Fruit fly (Drosophila melanogaster) whole organism, prepupa: ENCODE measurements around the gene bigmax.
A peak's percentile ranks its signal among the peaks of the same experiment; 100 is the strongest.

ENCODE experiments used
- Blimp-1 ChIP-seq: fragments of 200-800 bp; sonication (Bioruptor generic); optimal IDR thresholded peaks from 3 replicates; lab custom pipeline; 2017; ENCODE audit warnings: missing biosample characterization, missing genetic modification characterization, mild to moderate bottlenecking, moderate library complexity, missing genetic modification reagents
- CG10669 ChIP-seq: fragments of 200-800 bp; sonication (Bioruptor generic); optimal IDR thresholded peaks from 3 replicates; lab custom pipeline; 2018; ENCODE audit warnings: missing biosample characterization, mild to moderate bottlenecking, missing genetic modification characterization, moderate library complexity
- CG11294 ChIP-seq: fragments of 200-800 bp; sonication (Bioruptor generic); IDR thresholded peaks from 2 replicates; pipeline ENCODE4 v1.3.6; 2022; ENCODE audit warnings: missing biosample characterization, missing genetic modification characterization
- CG11762 ChIP-seq: fragments of 200-800 bp; sonication (Bioruptor generic); optimal IDR thresholded peaks from 3 replicates; lab custom pipeline; 2016; ENCODE audit warnings: missing biosample characterization, missing genetic modification characterization; ENCODE audit not compliant: insufficient read depth
- CG11902 ChIP-seq: fragments of 200-800 bp; sonication (Bioruptor generic); optimal IDR thresholded peaks from 3 replicates; lab custom pipeline; 2016; ENCODE audit warnings: missing biosample characterization, missing genetic modification characterization
- CG15336 ChIP-seq: fragments of 200-800 bp; sonication (Bioruptor generic); IDR thresholded peaks from 2 replicates; pipeline ENCODE4 v1.3.6; 2022; ENCODE audit warnings: missing biosample characterization, missing genetic modification characterization
- CG1621 ChIP-seq: fragments of 200-800 bp; sonication (Bioruptor generic); optimal IDR thresholded peaks from 3 replicates; lab custom pipeline; 2018; ENCODE audit warnings: missing biosample characterization, mild to moderate bottlenecking, missing genetic modification characterization
- CG16779 ChIP-seq: fragments of 200-800 bp; sonication (Bioruptor generic); optimal IDR thresholded peaks from 3 replicates; lab custom pipeline; 2017; ENCODE audit warnings: missing biosample characterization, mild to moderate bottlenecking, missing genetic modification characterization
- CG3032 ChIP-seq: fragments of 200-800 bp; optimal IDR thresholded peaks from 2 replicates; lab custom pipeline; 2019; ENCODE audit warnings: missing biosample characterization, mild to moderate bottlenecking, missing genetic modification characterization, moderate library complexity
- CG31627 ChIP-seq: fragments of 200-800 bp; sonication (Bioruptor generic); optimal IDR thresholded peaks from 3 replicates; lab custom pipeline; 2016; ENCODE audit warnings: missing biosample characterization, missing genetic modification characterization
- CG3919 ChIP-seq: fragments of 200-800 bp; sonication (Bioruptor generic); optimal IDR thresholded peaks from 3 replicates; lab custom pipeline; 2016; ENCODE audit warnings: missing biosample characterization, missing genetic modification characterization
- CG4318 ChIP-seq: fragments of 200-800 bp; sonication (Bioruptor generic); optimal IDR thresholded peaks from 3 replicates; lab custom pipeline; 2017; ENCODE audit warnings: missing biosample characterization, mild to moderate bottlenecking, missing genetic modification characterization
- CG6163 ChIP-seq: fragments of 200-800 bp; sonication (Bioruptor generic); IDR thresholded peaks from 3 replicates; pipeline ENCODE4 v1.3.6; 2022; ENCODE audit warnings: missing biosample characterization, missing genetic modification characterization
- CG6808 ChIP-seq: fragments of 200-800 bp; sonication (Bioruptor generic); optimal IDR thresholded peaks from 3 replicates; lab custom pipeline; 2017; ENCODE audit warnings: missing biosample characterization, missing genetic modification characterization, mild to moderate bottlenecking, moderate library complexity, missing genetic modification reagents
- CG8119 ChIP-seq: fragments of 200-800 bp; sonication (Bioruptor generic); IDR thresholded peaks from 3 replicates; pipeline ENCODE4 v1.3.6; 2022; ENCODE audit warnings: missing biosample characterization, missing genetic modification characterization
- Eip75B ChIP-seq: fragments of 200-800 bp; sonication (Bioruptor generic); optimal IDR thresholded peaks from 3 replicates; lab custom pipeline; 2016; ENCODE audit warnings: missing biosample characterization, missing genetic modification characterization
- Eip93F ChIP-seq: fragments of 200-800 bp; sonication (Bioruptor generic); optimal IDR thresholded peaks from 2 replicates; lab custom pipeline; 2016; ENCODE audit warnings: missing biosample characterization, mild to moderate bottlenecking, missing genetic modification characterization
- Gug ChIP-seq: fragments of 200-800 bp; sonication (Bioruptor generic); IDR thresholded peaks from 2 replicates; pipeline ENCODE4 v1.3.6; 2022; ENCODE audit warnings: missing biosample characterization, missing genetic modification characterization
- OdsH ChIP-seq: fragments of 200-800 bp; sonication (Bioruptor generic); optimal IDR thresholded peaks from 3 replicates; lab custom pipeline; 2016; ENCODE audit warnings: missing biosample characterization, missing genetic modification characterization
- Sox14 ChIP-seq: fragments of 200-800 bp; sonication (Bioruptor generic); optimal IDR thresholded peaks from 3 replicates; lab custom pipeline; 2016; ENCODE audit warnings: missing biosample characterization, missing genetic modification characterization
- cyc ChIP-seq: fragments of 200-800 bp; sonication (Bioruptor generic); optimal IDR thresholded peaks from 3 replicates; lab custom pipeline; 2016; ENCODE audit warnings: missing biosample characterization, missing genetic modification characterization
- dac ChIP-seq: fragments of 200-800 bp; sonication (Bioruptor generic); optimal IDR thresholded peaks from 2 replicates; lab custom pipeline; 2017; ENCODE audit warnings: missing biosample characterization, mild to moderate bottlenecking, missing genetic modification characterization
- dsx ChIP-seq: fragments of 200-800 bp; optimal IDR thresholded peaks from 3 replicates; lab custom pipeline; 2019; ENCODE audit warnings: missing biosample characterization, mild to moderate bottlenecking, missing genetic modification characterization, moderate library complexity; ENCODE audit not compliant: poor library complexity, severe bottlenecking
- esn ChIP-seq: fragments of 200-800 bp; sonication (Bioruptor generic); optimal IDR thresholded peaks from 2 replicates; lab custom pipeline; 2016; ENCODE audit warnings: missing biosample characterization, mild to moderate bottlenecking, missing genetic modification characterization, moderate library complexity
- fd85E ChIP-seq: fragments of 200-800 bp; sonication (Bioruptor generic); optimal IDR thresholded peaks from 3 replicates; lab custom pipeline; 2016; ENCODE audit warnings: missing biosample characterization, missing genetic modification characterization
- fkh ChIP-seq: fragments of 200-800 bp; sonication (Bioruptor generic); optimal IDR thresholded peaks from 3 replicates; lab custom pipeline; 2017; ENCODE audit warnings: missing biosample characterization, mild to moderate bottlenecking, missing genetic modification characterization, moderate library complexity
- net ChIP-seq: fragments of 200-800 bp; sonication (Bioruptor generic); optimal IDR thresholded peaks from 3 replicates; lab custom pipeline; 2016; ENCODE audit warnings: missing biosample characterization, missing genetic modification characterization
- salr ChIP-seq, 2 experiments: fragments of 200-800 bp; sonication (Bioruptor generic); optimal IDR thresholded peaks; 3 replicates each; lab custom pipeline; 2016 to 2018; ENCODE audit warnings: missing biosample characterization in 2 of 2, missing genetic modification characterization in 2 of 2, mild to moderate bottlenecking in 1 of 2
- spab ChIP-seq: fragments of 200-800 bp; sonication (Bioruptor generic); optimal IDR thresholded peaks from 2 replicates; lab custom pipeline; 2017; ENCODE audit warnings: missing biosample characterization, mild to moderate bottlenecking, missing genetic modification characterization, missing genetic modification reagents
- ss ChIP-seq, 2 experiments: fragments of 200-800 bp; sonication (Bioruptor generic); optimal IDR thresholded peaks; 2 replicates in 1 of 2; 3 replicates in 1 of 2; lab custom pipeline; 2017 to 2018; ENCODE audit warnings: mild to moderate bottlenecking in 2 of 2, missing biosample characterization in 2 of 2, missing genetic modification characterization in 2 of 2, moderate library complexity in 1 of 2
- svp ChIP-seq: fragments of 200-800 bp; sonication (Bioruptor generic); peaks from one replicate; lab custom pipeline; 2016; ENCODE audit warnings: missing biosample characterization, missing genetic modification characterization
- topi ChIP-seq: fragments of 200-800 bp; sonication (Bioruptor generic); optimal IDR thresholded peaks from 3 replicates; lab custom pipeline; 2016; ENCODE audit warnings: missing biosample characterization, missing genetic modification characterization

Gene bigmax

DNA sequence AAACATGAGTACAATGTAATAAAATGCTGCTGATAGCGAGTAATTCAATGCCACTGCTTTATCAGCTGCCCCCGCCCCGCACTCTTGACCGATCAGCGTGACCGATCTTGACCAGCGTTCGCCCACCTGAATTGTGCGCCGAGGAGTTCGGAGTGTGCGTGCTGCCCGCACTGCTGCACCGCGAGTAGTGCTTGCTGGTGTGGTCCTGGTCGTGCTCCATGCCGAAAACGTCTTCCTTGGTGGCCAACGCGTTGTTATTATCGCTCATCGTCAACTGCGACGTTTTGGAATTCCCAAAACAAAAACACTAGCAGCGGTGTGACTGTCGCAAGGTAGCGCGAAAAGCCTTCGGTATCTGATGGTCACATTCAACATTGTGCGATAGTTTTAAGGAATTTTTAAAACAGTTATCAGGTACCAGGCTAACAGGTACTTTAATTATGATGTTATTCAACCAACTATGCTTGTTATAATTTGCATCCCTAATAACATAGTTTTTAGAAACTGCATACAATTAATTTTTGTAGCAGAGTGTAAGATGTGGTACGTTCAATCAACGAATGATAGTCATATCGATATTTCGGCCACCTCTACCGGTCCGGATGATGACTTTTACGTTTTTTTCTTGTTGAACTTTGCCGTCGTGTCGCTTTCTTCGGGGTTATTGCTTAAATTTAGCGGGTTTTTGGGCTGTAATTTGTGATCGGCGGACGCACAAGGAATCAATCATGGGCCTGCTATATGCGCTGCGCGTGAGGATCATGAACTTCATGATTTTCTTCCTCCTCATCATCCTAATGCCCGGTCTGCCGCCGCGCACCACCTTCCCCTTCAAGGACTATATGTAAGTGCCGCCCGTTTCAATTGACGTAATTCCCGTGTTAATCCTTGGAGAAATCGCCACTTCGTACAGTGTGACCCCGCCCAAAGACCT, at the start of gene bigmax, which contains the start of gene Hmu (continued):
- TF ChIP-seq CG3032 (tag; lab: Kevin White, UChicago) (peak; percentile 73), CG11902 (GFP tag; lab: Kevin White, UChicago) (peak; percentile 71), CG4318 (GFP tag; lab: Kevin White, UChicago) (peak; percentile 54), net (GFP tag; lab: Kevin White, UChicago) (peak; percentile 30), OdsH (GFP tag; lab: Kevin White, UChicago) (peak; percentile 81), CG8119 (peak; percentile 62; the same call in 2 of the 3 replicates), CG6808 (GFP tag; lab: Kevin White, UChicago) (no peak), CG11294 (GFP tag; lab: Robert Waterston, UW) (peak; percentile 41; the same call in 1 of the 2 replicates), salr (GFP tag; optimal IDR thresholded peaks at IDR 0.05; lab: Kevin White, UChicago) (peak in 1 of 2 experiments; percentile 25), fkh (GFP tag; lab: Kevin White, UChicago) (peak; percentile 31)
- TF ChIP-seq, all 60 proteins: peak for 49

- TF ChIP-seq fd85E (GFP tag; lab: Kevin White, UChicago) (no peak), ss (GFP tag; optimal IDR thresholded peaks at IDR 0.05; lab: Kevin White, UChicago) (no peak), dsx (GFP tag; lab: Kevin White, UChicago) (no peak)
Observed at dm6 chr3R:27330782-27331181, 42.5 kb upstream of the bigmax start, which contains the start of gene CG3330. CG3330 (minus strand) TSS chr3R:27330882.

- TF ChIP-seq CG11762 (GFP tag; lab: Kevin White, UChicago) (no peak), CG16779 (tag; lab: Kevin White, UChicago) (no peak), CG8119 (no peak), Gug (no peak), CG10669 (GFP tag; lab: Kevin White, UChicago) (no peak), Blimp-1 (GFP tag; lab: Kevin White, UChicago) (no peak), fd85E (GFP tag; lab: Kevin White, UChicago) (no peak), Sox14 (no peak), Eip75B (no peak), dsx (GFP tag; lab: Kevin White, UChicago) (no peak), CG4318 (GFP tag; lab: Kevin White, UChicago) (no peak), dac (GFP tag; lab: Kevin White, UChicago) (no peak), CG15336 (GFP tag; lab: Robert Waterston, UW) (no peak), CG1621 (tag; lab: Kevin White, UChicago) (no peak), svp (GFP tag; lab: Kevin White, UChicago) (no peak), salr (GFP tag; optimal IDR thresholded peaks at IDR 0.05; lab: Kevin White, UChicago) (no peak), CG6163 (no peak)
- TF ChIP-seq, all 60 proteins: peak for 0
Observed at dm6 chr3R:27322225-27322624, 33.9 kb upstream of the bigmax start, which contains the start of gene CG3339. CG3339 (minus strand) TSS chr3R:27322325.

DNA sequence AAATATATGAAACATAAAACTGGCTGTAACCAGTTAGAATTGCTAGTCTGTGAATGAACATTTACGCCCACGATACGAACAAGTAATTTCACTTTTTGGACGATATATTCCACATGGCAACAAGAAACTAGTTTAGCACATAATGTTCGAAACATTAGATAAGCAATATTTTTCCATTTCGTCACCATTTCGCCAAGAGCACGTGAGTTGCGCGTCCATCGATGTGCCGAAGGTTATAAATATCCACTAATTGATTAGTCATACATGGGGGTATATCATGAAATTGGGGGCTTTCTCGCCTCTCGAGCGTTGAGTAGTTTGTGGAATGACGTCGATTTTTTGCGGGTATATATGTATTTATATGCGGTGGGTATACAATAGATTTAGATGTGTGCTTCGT, 5.8 kb upstream of the bigmax start:
- no peak for TF ChIP-seq cyc (GFP tag; lab: Kevin White, UChicago)
- TF ChIP-seq OdsH (GFP tag; lab: Kevin White, UChicago), result no peak
- no peak for TF ChIP-seq esn (GFP tag; lab: Kevin White, UChicago)
- no peak for TF ChIP-seq topi
- no peak for TF ChIP-seq CG31627
- TF ChIP-seq spab, result no peak
- TF ChIP-seq Eip93F, result no peak
- TF ChIP-seq Sox14, result no peak
- no peak for TF ChIP-seq dac (GFP tag; lab: Kevin White, UChicago)
- TF ChIP-seq CG3919 (GFP tag; lab: Kevin White, UChicago), result no peak
